Worm (Caenorhabditis elegans) whole organism, young adult: ENCODE data around the gene str-262.

Experiments used
- B0035.1 ChIP-seq: sonication (generic microtip); optimal IDR thresholded peaks from 2 replicates; lab custom pipeline; 2016; ENCODE audit warnings: missing genetic modification characterization, mild to moderate bottlenecking, missing compliant biosample characterization, missing genotype, missing genetic modification reagents
- B0336.3 ChIP-seq: fragments of 200-800 bp; sonication (Bioruptor generic); IDR thresholded peaks from 2 replicates; pipeline ENCODE4 v1.3.6; 2022; ENCODE audit warnings: missing genetic modification characterization, missing compliant biosample characterization
- C06A6.2 ChIP-seq: fragments of 200-800 bp; sonication (Bioruptor generic); conservative IDR thresholded peaks from 2 replicates; pipeline ENCODE4 v1.3.6; 2022; ENCODE audit warnings: missing genetic modification characterization, missing compliant biosample characterization
- D2030.7 ChIP-seq: fragments of 200-800 bp; sonication (Bioruptor generic); IDR thresholded peaks from 2 replicates; pipeline ENCODE4 v1.3.6; 2022; ENCODE audit warnings: missing genetic modification reagents, missing genetic modification characterization, missing compliant biosample characterization
- F23B12.7 ChIP-seq: sonication (generic microtip); optimal IDR thresholded peaks from 2 replicates; lab custom pipeline; 2017; ENCODE audit warnings: missing genetic modification characterization, mild to moderate bottlenecking, missing compliant biosample characterization, antibody characterized with exemption, moderate library complexity; ENCODE audit not compliant: insufficient read depth
- F49E8.2 ChIP-seq: sonication (generic microtip); optimal IDR thresholded peaks from 3 replicates; lab custom pipeline; 2017; ENCODE audit warnings: missing genetic modification characterization, mild to moderate bottlenecking, missing compliant biosample characterization, antibody characterized with exemption, moderate library complexity; ENCODE audit not compliant: insufficient read depth
- K11D2.4 ChIP-seq: fragments of 200-800 bp; sonication (Bioruptor generic); IDR thresholded peaks from 2 replicates; pipeline ENCODE4 v1.3.6; 2022; ENCODE audit warnings: missing genetic modification reagents, missing genetic modification characterization, missing compliant biosample characterization
- T07F8.4 ChIP-seq: sonication (generic microtip); optimal IDR thresholded peaks from 2 replicates; lab custom pipeline; 2016; ENCODE audit warnings: mild to moderate bottlenecking, missing genetic modification characterization, moderate library complexity, missing compliant biosample characterization
- athp-1 ChIP-seq: sonication (generic microtip); optimal IDR thresholded peaks from 2 replicates; lab custom pipeline; 2017; ENCODE audit warnings: mild to moderate bottlenecking, missing genetic modification characterization, missing compliant biosample characterization
- attf-3 ChIP-seq: fragments of 200-800 bp; sonication (Bioruptor generic); conservative IDR thresholded peaks from 2 replicates; pipeline ENCODE4 v1.3.6; 2022; ENCODE audit warnings: missing genetic modification reagents, missing genetic modification characterization, missing compliant biosample characterization
- ccch-3 ChIP-seq: fragments of 200-800 bp; sonication (Bioruptor generic); optimal IDR thresholded peaks from 2 replicates; lab custom pipeline; 2018; ENCODE audit warnings: mild to moderate bottlenecking, missing genetic modification characterization, missing compliant biosample characterization
- ceh-40 ChIP-seq: fragments of 200-800 bp; sonication (Bioruptor generic); IDR thresholded peaks from 2 replicates; pipeline ENCODE4 v1.3.6; 2022; ENCODE audit warnings: missing genetic modification characterization, missing compliant biosample characterization
- ceh-79 ChIP-seq: sonication (generic microtip); optimal IDR thresholded peaks from 2 replicates; lab custom pipeline; 2017; ENCODE audit warnings: mild to moderate bottlenecking, missing genetic modification characterization, missing compliant biosample characterization
- egrh-3 ChIP-seq: fragments of 200-800 bp; sonication (Bioruptor generic); IDR thresholded peaks from 2 replicates; pipeline ENCODE4 v1.3.6; 2022; ENCODE audit warnings: missing genetic modification reagents, missing genetic modification characterization, missing compliant biosample characterization
- ekl-4 ChIP-seq: fragments of 200-800 bp; sonication (Bioruptor generic); IDR thresholded peaks from 2 replicates; pipeline ENCODE4 v1.3.6; 2022; ENCODE audit warnings: missing genetic modification reagents, missing genetic modification characterization, missing compliant biosample characterization
- ets-4 ChIP-seq: fragments of 200-800 bp; sonication (Bioruptor generic); optimal IDR thresholded peaks from 2 replicates; lab custom pipeline; 2018; ENCODE audit warnings: mild to moderate bottlenecking, missing genetic modification characterization, missing compliant biosample characterization
- hlh-12 ChIP-seq: sonication (generic microtip); optimal IDR thresholded peaks from 2 replicates; lab custom pipeline; 2016; ENCODE audit warnings: missing genetic modification characterization, missing compliant biosample characterization
- hmg-1.2 ChIP-seq: fragments of 200-800 bp; sonication (Bioruptor generic); IDR thresholded peaks from 2 replicates; pipeline ENCODE4 v1.3.6; 2022; ENCODE audit warnings: missing genetic modification reagents, missing genetic modification characterization, missing compliant biosample characterization
- let-526 ChIP-seq: fragments of 200-800 bp; sonication (Bioruptor generic); IDR thresholded peaks from 2 replicates; pipeline ENCODE4 v1.3.6; 2022; ENCODE audit warnings: missing genetic modification reagents, missing genetic modification characterization, missing compliant biosample characterization
- let-607 ChIP-seq, 2 experiments: fragments of 200-800 bp in 1 of 2; sonication (Bioruptor generic) in 1 of 2; sonication (generic microtip) in 1 of 2; optimal IDR thresholded peaks; 2 replicates each; lab custom pipeline; 2016 to 2018; ENCODE audit warnings: mild to moderate bottlenecking in 2 of 2, missing compliant biosample characterization in 2 of 2, missing genetic modification characterization in 2 of 2, moderate library complexity in 2 of 2, missing genotype in 1 of 2
- lin-26 ChIP-seq: fragments of 200-800 bp; sonication (Bioruptor generic); IDR thresholded peaks from 2 replicates; pipeline ENCODE4 v1.3.6; 2022; ENCODE audit warnings: missing genetic modification reagents, missing genetic modification characterization, missing compliant biosample characterization
- madf-8 ChIP-seq: fragments of 200-800 bp; sonication (Bioruptor generic); conservative IDR thresholded peaks from 2 replicates; pipeline ENCODE4 v1.3.6; 2022; ENCODE audit warnings: missing genetic modification reagents, missing genetic modification characterization, missing compliant biosample characterization
- mel-28 ChIP-seq: sonication (generic microtip); optimal IDR thresholded peaks from 2 replicates; lab custom pipeline; 2016; ENCODE audit warnings: borderline replicate concordance, mild to moderate bottlenecking, missing genetic modification characterization, missing compliant biosample characterization
- pha-4 ChIP-seq: fragments of 150-350 bp; sonication (generic microtip); optimal IDR thresholded peaks from 2 replicates; lab custom pipeline; 2014; ENCODE audit warnings: missing biosample characterization, missing genetic modification reagents, missing genetic modification characterization
- rcor-1 ChIP-seq: fragments of 200-800 bp; sonication (Bioruptor generic); IDR thresholded peaks from 2 replicates; pipeline ENCODE4 v1.3.6; 2022; ENCODE audit warnings: missing genetic modification reagents, missing genetic modification characterization, missing compliant biosample characterization
- repo-1 ChIP-seq: sonication (generic microtip); optimal IDR thresholded peaks from 2 replicates; lab custom pipeline; 2017; ENCODE audit warnings: mild to moderate bottlenecking, missing genetic modification characterization, missing compliant biosample characterization
- rpc-1 ChIP-seq, 2 experiments: fragments of 150-350 bp in 1 of 2; sonication (generic microtip) in 1 of 2; optimal IDR thresholded peaks; 2 replicates each; lab custom pipeline; 2014 to 2018; ENCODE audit warnings: missing biosample characterization in 1 of 2, missing genetic modification characterization in 1 of 2, missing genetic modification reagents in 1 of 2, missing genotype in 1 of 2
- sdz-38 ChIP-seq: sonication (generic microtip); optimal IDR thresholded peaks from 2 replicates; lab custom pipeline; 2016; ENCODE audit warnings: missing genotype, missing genetic modification characterization, missing compliant biosample characterization
- sea-2 ChIP-seq: fragments of 200-800 bp; sonication (Bioruptor generic); IDR thresholded peaks from 2 replicates; pipeline ENCODE4 v1.3.6; 2022; ENCODE audit warnings: missing genetic modification characterization, missing compliant biosample characterization
- snpc-1.1 ChIP-seq: sonication (generic microtip); optimal IDR thresholded peaks from 2 replicates; lab custom pipeline; 2017; ENCODE audit warnings: missing genetic modification characterization, mild to moderate bottlenecking, missing compliant biosample characterization, antibody characterized with exemption, moderate library complexity, missing genotype, missing genetic modification reagents; ENCODE audit not compliant: insufficient read depth
- snpc-1.3 ChIP-seq: sonication (generic microtip); optimal IDR thresholded peaks from 2 replicates; lab custom pipeline; 2017; ENCODE audit warnings: missing genetic modification characterization, mild to moderate bottlenecking, missing compliant biosample characterization, antibody characterized with exemption, moderate library complexity, missing genotype, missing genetic modification reagents; ENCODE audit not compliant: insufficient read depth
- snpc-3.4 ChIP-seq: sonication (generic microtip); optimal IDR thresholded peaks from 2 replicates; lab custom pipeline; 2017; ENCODE audit warnings: missing genetic modification characterization, mild to moderate bottlenecking, missing compliant biosample characterization, antibody characterized with exemption, moderate library complexity, missing genotype, missing genetic modification reagents
- somi-1 ChIP-seq: fragments of 200-800 bp; sonication (Bioruptor generic); optimal IDR thresholded peaks from 2 replicates; lab custom pipeline; 2018; ENCODE audit warnings: mild to moderate bottlenecking, missing genetic modification characterization, missing compliant biosample characterization
- sptf-2 ChIP-seq: fragments of 200-800 bp; sonication (Bioruptor generic); optimal IDR thresholded peaks from 2 replicates; lab custom pipeline; 2018; ENCODE audit warnings: mild to moderate bottlenecking, missing genetic modification characterization, missing compliant biosample characterization
- unc-130 ChIP-seq: sonication (generic microtip); optimal IDR thresholded peaks from 2 replicates; lab custom pipeline; 2016; ENCODE audit warnings: missing genetic modification reagents, missing genetic modification characterization, missing compliant biosample characterization
- ztf-25 ChIP-seq: fragments of 200-800 bp; sonication (Bioruptor generic); IDR thresholded peaks from 2 replicates; pipeline ENCODE4 v1.3.6; 2022; ENCODE audit warnings: missing genetic modification reagents, missing genetic modification characterization, missing compliant biosample characterization
- ztf-28 ChIP-seq: fragments of 200-800 bp; sonication (Bioruptor generic); IDR thresholded peaks from 2 replicates; pipeline ENCODE4 v1.3.6; 2022; ENCODE audit warnings: missing genetic modification reagents, missing genetic modification characterization, missing compliant biosample characterization

The str-262 gene

ce11 chrV:761235-761634 lies 8.7 kb upstream of the str-262 start, which contains the start of gene C05E4.15:
C05E4.15 (minus strand) TSS chrV:761335.
- TF ChIP-seq ccch-3 (GFP tag; lab: Kevin White, UChicago) (no peak), rcor-1 (GFP tag; lab: Robert Waterston, UW) (no peak), madf-8 (GFP tag; lab: Robert Waterston, UW) (no peak)

ce11 chrV:756169-756568 lies 3.6 kb upstream of the str-262 start, which contains the start of gene str-20:
str-20 (plus strand) TSS chrV:756469.
- TF ChIP-seq pha-4 (tag; lab: Kevin White, UChicago) (no peak), B0336.3 (GFP tag; lab: Robert Waterston, UW) (no peak), somi-1 (GFP tag; lab: Kevin White, UChicago) (no peak), snpc-1.3 (no peak), rpc-1 (optimal IDR thresholded peaks at IDR 0.05; lab: Kevin White, UChicago) (no peak), rpc-1 (tag; optimal IDR thresholded peaks at IDR 0.05; lab: Kevin White, UChicago) (no peak), ceh-40 (GFP tag; lab: Robert Waterston, UW) (no peak), snpc-1.1 (tag; lab: Kevin White, UChicago) (no peak), ztf-25 (no peak), snpc-3.4 (tag; lab: Kevin White, UChicago) (no peak), T07F8.4 (tag; lab: Kevin White, UChicago) (no peak), K11D2.4 (GFP tag; lab: Robert Waterston, UW) (no peak), ets-4 (no peak), ztf-28 (GFP tag; lab: Robert Waterston, UW) (no peak), attf-3 (GFP tag; lab: Robert Waterston, UW) (no peak), repo-1 (no peak), let-526 (GFP tag; lab: Robert Waterston, UW) (no peak), sptf-2 (GFP tag; lab: Kevin White, UChicago) (no peak)

ce11 chrV:748044-748443 lies 4.5 kb downstream of the str-262 start, which contains the start of gene sri-4:
sri-4 (plus strand) TSS chrV:748344.
- TF ChIP-seq egrh-3, result no peak
- TF ChIP-seq ztf-28 (GFP tag; lab: Robert Waterston, UW), result no peak
- no peak for TF ChIP-seq repo-1
- TF ChIP-seq sea-2 (GFP tag; lab: Robert Waterston, UW), result no peak
- no peak for TF ChIP-seq ekl-4
- no peak for TF ChIP-seq F49E8.2 (tag; lab: Kevin White, UChicago)
- TF ChIP-seq unc-130, result no peak
- TF ChIP-seq, all 124 proteins: peak for 0

ce11 chrV:743348-743747 lies 9.2 kb downstream of the str-262 start, which contains the start of gene str-134:
str-134 (plus strand) TSS chrV:743648.
- TF ChIP-seq B0035.1 (no peak), hmg-1.2 (GFP tag; lab: Robert Waterston, UW) (no peak), sdz-38 (no peak), athp-1 (tag; lab: Kevin White, UChicago) (no peak), ceh-79 (no peak), F49E8.2 (tag; lab: Kevin White, UChicago) (no peak), D2030.7 (GFP tag; lab: Robert Waterston, UW) (no peak), C06A6.2 (no peak), mel-28 (no peak), hlh-12 (no peak), F23B12.7 (tag; lab: Kevin White, UChicago) (no peak), let-526 (GFP tag; lab: Robert Waterston, UW) (no peak), let-607 (tag; optimal IDR thresholded peaks at IDR 0.05; lab: Kevin White, UChicago) (no peak), lin-26 (GFP tag; lab: Robert Waterston, UW) (no peak)
- TF ChIP-seq, all 124 proteins: peak for 0
